Fruit fly (Drosophila melanogaster): ENCODE results near the gene wrm1.

Gene wrm1

DNA sequence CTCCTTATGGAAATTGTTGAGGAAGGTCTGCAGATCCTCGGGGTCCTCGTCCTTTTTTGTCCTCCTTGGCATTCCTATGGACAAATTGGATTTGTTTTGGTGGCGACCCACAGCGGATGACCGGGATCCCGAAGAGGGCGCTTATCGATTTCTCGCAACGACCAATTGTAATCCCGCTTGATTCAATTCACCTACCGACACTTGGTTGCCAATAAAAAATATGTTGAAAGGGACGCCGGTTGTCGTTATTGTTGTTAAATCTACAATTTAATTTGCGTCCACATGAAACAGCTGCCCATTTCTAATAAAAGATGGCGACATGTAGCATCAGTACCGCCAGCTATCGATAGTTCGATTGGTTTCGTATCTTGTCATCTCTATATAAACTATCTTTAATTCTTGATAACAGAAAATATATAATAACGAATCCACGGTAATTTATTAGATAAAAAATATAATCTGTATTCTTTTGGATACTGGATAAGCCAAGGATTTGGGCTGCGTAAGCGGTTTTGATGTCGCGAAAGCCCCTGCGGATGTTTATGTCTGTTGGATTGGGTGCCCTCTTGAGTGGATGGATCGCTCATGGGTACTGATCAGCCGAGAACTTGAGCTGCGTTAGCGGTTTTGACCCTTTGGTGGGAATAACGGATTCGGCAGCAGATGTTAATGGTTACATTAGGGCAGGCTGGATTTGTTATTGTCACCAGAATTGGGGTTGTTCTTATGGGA is 21.5 kb upstream of the wrm1 start, which contains the start of gene CTCF (continued):
- TF ChIP-seq CG7372 (GFP tag; IDR thresholded peaks at IDR 0.05) = no peak
- peak; percentile 16 for TF ChIP-seq ewg (GFP tag; optimal IDR thresholded peaks at IDR 0.05)
- TF ChIP-seq CG3065 (GFP tag; optimal IDR thresholded peaks at IDR 0.05) = no peak
- TF ChIP-seq Aef1 (GFP tag; IDR thresholded peaks at IDR 0.05) = no peak
- peak; percentile 44 for TF ChIP-seq Sin3A (optimal IDR thresholded peaks at IDR 0.05)
- TF ChIP-seq pb (GFP tag; optimal IDR thresholded peaks at IDR 0.05) = peak; percentile 40
- peak; percentile 46 for TF ChIP-seq NfI (GFP tag; optimal IDR thresholded peaks at IDR 0.05)
- TF ChIP-seq Awh (GFP tag; IDR thresholded peaks at IDR 0.05) = peak; percentile 62; the same call in 1 of the 2 replicates
- TF ChIP-seq CG33557 (GFP tag; optimal IDR thresholded peaks at IDR 0.05) = peak; percentile 38
- 0 out of 2 replicates have a peak, but pooled peaks have one; percentile 7 for TF ChIP-seq E2f1 (GFP tag; IDR thresholded peaks at IDR 0.05)
- peak; percentile 100 for TF ChIP-seq phol (tag; optimal IDR thresholded peaks at IDR 0.05)
- TF ChIP-seq bsh (GFP tag; optimal IDR thresholded peaks at IDR 0.05) = peak in 1 of 2 experiments; percentile 34
- TF ChIP-seq nom (GFP tag; optimal IDR thresholded peaks at IDR 0.05) = no peak
- peak; percentile 49; the same call in 1 of the 2 replicates for TF ChIP-seq ssp (GFP tag; IDR thresholded peaks at IDR 0.05)
- peak; percentile 41 for TF ChIP-seq CG8944 (GFP tag; optimal IDR thresholded peaks at IDR 0.05)
- TF ChIP-seq CG11398 (GFP tag; optimal IDR thresholded peaks at IDR 0.05) = peak; percentile 3
- TF ChIP-seq nerfin-1 (tag; optimal IDR thresholded peaks at IDR 0.05) = peak; percentile 100
- TF ChIP-seq CG8281 (tag; optimal IDR thresholded peaks at IDR 0.05) = no peak
- peak; percentile 20 for TF ChIP-seq Atf3 (GFP tag; optimal IDR thresholded peaks at IDR 0.05)
- TF ChIP-seq CG8924 (tag; optimal IDR thresholded peaks at IDR 0.05) = peak; percentile 69
- no peak for TF ChIP-seq Dek (tag; optimal IDR thresholded peaks at IDR 0.05)
- peak; percentile 84 for TF ChIP-seq Doc3 (GFP tag; IDR thresholded peaks at IDR 0.05; ENCODE audit: partially characterized antibody)
- no peak for TF ChIP-seq Oaz (GFP tag; IDR thresholded peaks at IDR 0.05)
- TF ChIP-seq ftz-f1 (GFP tag; optimal IDR thresholded peaks at IDR 0.05) = peak; percentile 29
- no peak for TF ChIP-seq ro (GFP tag; IDR thresholded peaks at IDR 0.05)
- TF ChIP-seq CG17186 (GFP tag; optimal IDR thresholded peaks at IDR 0.05) = peak; percentile 61
- peak in 1 of 3 experiments; percentile 16 for TF ChIP-seq lola (GFP tag; optimal IDR thresholded peaks at IDR 0.05)
- peak; percentile 19; the same call in 1 of the 2 replicates for TF ChIP-seq sisA (GFP tag; IDR thresholded peaks at IDR 0.05)
- TF ChIP-seq shn (GFP tag; optimal IDR thresholded peaks at IDR 0.05) = no peak
- TF ChIP-seq Tbp (GFP tag; optimal IDR thresholded peaks at IDR 0.05) = peak; percentile 49
- peak; percentile 57 for TF ChIP-seq Sox102F (GFP tag; optimal IDR thresholded peaks at IDR 0.05)
- peak; percentile 67 for TF ChIP-seq stwl (tag; optimal IDR thresholded peaks at IDR 0.05)
- peak; percentile 55; the same call in 1 of the 2 replicates for TF ChIP-seq inv (GFP tag; IDR thresholded peaks at IDR 0.05; ENCODE audit: partially characterized antibody)
- no peak for TF ChIP-seq sima (GFP tag; optimal IDR thresholded peaks at IDR 0.05)
- TF ChIP-seq CG10366 (GFP tag; IDR thresholded peaks at IDR 0.05) = peak; percentile 42; the same call in 1 of the 2 replicates
- peak; percentile 53 for TF ChIP-seq grn (GFP tag; optimal IDR thresholded peaks at IDR 0.05)
- TF ChIP-seq CG10267 (tag; optimal IDR thresholded peaks at IDR 0.05) = peak; percentile 62
- TF ChIP-seq Stat92E (GFP tag; optimal IDR thresholded peaks at IDR 0.05) = peak in 1 of 3 experiments; percentile 9
- TF ChIP-seq bbx (GFP tag; IDR thresholded peaks at IDR 0.05; ENCODE audit: partially characterized antibody) = peak; percentile 91
- TF ChIP-seq sens (GFP tag) = peak; percentile 87
- peak; percentile 40 for TF ChIP-seq CG16863 (GFP tag; optimal IDR thresholded peaks at IDR 0.05)
- TF ChIP-seq Dip3 (GFP tag; optimal IDR thresholded peaks at IDR 0.05) = no peak
- TF ChIP-seq bab2 (GFP tag; optimal IDR thresholded peaks at IDR 0.05) = peak; percentile 13
- peak; percentile 65 for TF ChIP-seq CG14860 (GFP tag; IDR thresholded peaks at IDR 0.05; ENCODE audit: partially characterized antibody)
- no peak for TF ChIP-seq Doc2 (GFP tag; IDR thresholded peaks at IDR 0.05)
- TF ChIP-seq dimm (GFP tag; IDR thresholded peaks at IDR 0.05) = no peak
- peak; percentile 31 for TF ChIP-seq kni (GFP tag; optimal IDR thresholded peaks at IDR 0.05)
- TF ChIP-seq dm (GFP tag; optimal IDR thresholded peaks at IDR 0.05) = peak; percentile 47
- TF ChIP-seq z (GFP tag; IDR thresholded peaks at IDR 0.05) = no peak

Data from whole organism, embryonic.